Worm (Caenorhabditis elegans): ENCODE data around the gene F22B3.10.

F22B3.10 gene

DNA sequence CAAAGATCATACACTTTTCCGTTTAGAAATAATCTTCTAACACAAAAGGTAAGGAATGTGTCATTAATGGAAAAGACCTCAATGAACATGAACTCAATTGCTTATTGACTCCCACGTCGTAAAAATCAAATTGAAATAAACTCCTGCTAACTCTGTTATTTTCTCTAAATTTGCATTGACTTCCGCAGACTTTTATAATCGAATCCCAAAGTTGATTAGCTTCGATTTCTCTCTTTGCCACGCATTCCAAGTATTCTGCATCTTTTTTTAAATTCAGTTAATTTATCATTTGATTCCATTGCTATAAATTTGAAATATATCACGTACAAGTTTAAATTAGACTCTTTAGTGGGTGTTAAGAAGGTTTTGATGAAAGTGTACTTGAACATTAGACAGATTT is 26.1 kb downstream of the F22B3.10 start:
- TF ChIP-seq saeg-2 (GFP tag; IDR thresholded peaks at IDR 0.05) (no peak), nhr-11 (tag; optimal IDR thresholded peaks at IDR 0.05) (peak; percentile 15), aha-1 (tag) (peak; percentile 68), ces-1 (GFP tag; optimal IDR thresholded peaks at IDR 0.05) (peak; percentile 80), lir-3 (tag; optimal IDR thresholded peaks at IDR 0.05) (no peak), cey-2 (tag; optimal IDR thresholded peaks at IDR 0.05; ENCODE audit: borderline replicate concordance, insufficient read depth) (no peak)

DNA sequence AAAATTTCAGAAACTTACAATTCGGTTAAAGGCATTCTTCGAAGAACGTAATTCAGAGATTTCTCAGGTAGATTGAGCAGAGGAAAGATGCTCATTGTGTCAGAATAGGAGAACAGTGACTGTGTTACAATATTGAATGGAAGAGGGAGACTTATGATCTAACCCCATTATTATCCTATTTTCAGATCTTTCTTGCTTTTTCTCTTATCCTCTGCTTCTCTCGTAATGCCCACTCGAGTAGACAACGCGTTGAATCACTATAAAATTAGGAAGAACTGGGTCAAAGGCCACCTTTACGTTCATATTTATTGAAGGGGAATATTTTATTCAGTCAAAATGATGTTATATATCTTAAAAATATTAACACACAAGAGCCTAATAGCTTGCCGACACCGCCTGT is 35.6 kb downstream of the F22B3.10 start, which contains the start of gene fbxb-76:
TSS of gene fbxb-76 (minus strand) at position 101 of the 400 bp plus-strand sequence.
- TF ChIP-seq pqm-1 (tag; optimal IDR thresholded peaks at IDR 0.05): no peak
- TF ChIP-seq F37D6.2 (tag; optimal IDR thresholded peaks at IDR 0.05): no peak
- TF ChIP-seq unc-62 (GFP tag; optimal IDR thresholded peaks at IDR 0.05 in 1 of 2): no peak
- no peak for TF ChIP-seq unc-62 (tag; optimal IDR thresholded peaks at IDR 0.05)
- no peak for TF ChIP-seq aly-2 (tag; optimal IDR thresholded peaks at IDR 0.05)
- no peak for TF ChIP-seq pha-4 (GFP tag; IDR thresholded peaks at IDR 0.05)
- TF ChIP-seq pha-4 (tag; optimal IDR thresholded peaks at IDR 0.05): no peak
- no peak for TF ChIP-seq Y75B8A.6 (GFP tag; IDR thresholded peaks at IDR 0.05)
- no peak for TF ChIP-seq lin-1 (GFP tag; IDR thresholded peaks at IDR 0.05)
- no peak for TF ChIP-seq ama-1 (optimal IDR thresholded peaks at IDR 0.05)
- no peak for TF ChIP-seq ceh-32 (tag; optimal IDR thresholded peaks at IDR 0.05; ENCODE audit: poor library complexity)
- TF ChIP-seq unc-130 (GFP tag; optimal IDR thresholded peaks at IDR 0.05): no peak
- TF ChIP-seq nhr-6 (tag; optimal IDR thresholded peaks at IDR 0.05): no peak

DNA sequence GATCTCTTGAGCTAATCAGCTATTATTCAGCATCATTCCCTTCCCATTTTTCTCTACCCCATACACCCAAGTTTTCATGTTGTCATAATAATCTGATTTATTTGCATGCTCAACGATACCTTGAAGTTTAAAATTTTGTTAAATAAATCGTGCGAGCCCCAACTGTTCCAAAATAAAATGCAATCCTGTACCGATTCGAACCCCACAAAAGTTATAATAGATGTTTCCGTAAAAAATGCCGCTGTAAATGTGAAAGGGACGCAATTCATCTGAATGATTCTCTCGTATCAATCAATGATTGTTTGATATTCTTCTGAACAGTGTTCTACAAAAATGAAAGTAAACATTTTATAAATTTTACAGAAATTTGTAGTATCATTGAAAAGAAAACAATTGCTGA is 37.4 kb downstream of the F22B3.10 start:
- TF ChIP-seq madf-5 (GFP tag; IDR thresholded peaks at IDR 0.05) (0 out of 4 replicates have a peak, but pooled peaks of 1 of the 2 experiments have one; percentile 23), Y48G9A.11 (GFP tag; IDR thresholded peaks at IDR 0.05) (0 out of 2 replicates have a peak, but pooled peaks have one; percentile 27), set-16 (GFP tag; IDR thresholded peaks at IDR 0.05) (no peak), ctbp-1 (GFP tag; IDR thresholded peaks at IDR 0.05) (0 out of 2 replicates have a peak, but pooled peaks have one; percentile 36), lin-38 (GFP tag; IDR thresholded peaks at IDR 0.05) (peak; percentile 59), F26F4.8 (GFP tag; conservative IDR thresholded peaks at IDR 0.05) (no peak), snpc-1.2 (GFP tag; IDR thresholded peaks at IDR 0.05) (peak; percentile 71; the same call in 1 of the 2 replicates), gei-8 (GFP tag; optimal IDR thresholded peaks at IDR 0.05) (no peak), zfp-2 (tag; optimal IDR thresholded peaks at IDR 0.05) (no peak), nhr-77 (tag; optimal IDR thresholded peaks at IDR 0.05) (no peak), D1046.2 (GFP tag; IDR thresholded peaks at IDR 0.05) (no peak), daf-19 (GFP tag; conservative IDR thresholded peaks at IDR 0.05) (0 out of 2 replicates have a peak, but pooled peaks have one; percentile 12), unc-130 (GFP tag; optimal IDR thresholded peaks at IDR 0.05) (peak; percentile 45), F49E8.2 (tag; optimal IDR thresholded peaks at IDR 0.05; ENCODE audit: borderline replicate concordance) (peak; percentile 84)

DNA sequence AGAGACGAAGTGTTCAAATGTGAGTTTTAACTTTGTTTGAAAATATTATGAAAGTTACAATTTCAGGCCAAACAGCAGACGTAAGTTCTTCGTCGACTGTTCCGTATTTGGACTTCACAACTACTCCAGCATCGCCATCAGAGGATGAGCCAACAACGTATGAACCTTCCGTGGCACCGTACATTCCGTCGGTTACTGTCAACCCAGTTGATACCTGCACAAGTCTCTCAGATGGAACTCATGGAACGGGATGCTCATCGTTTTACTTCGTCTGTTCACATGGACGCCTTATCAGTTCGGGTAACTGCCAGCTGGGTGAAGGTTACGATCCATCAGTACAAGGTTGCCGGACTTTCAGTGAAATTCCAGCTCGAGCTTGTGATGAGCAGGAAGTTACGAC is 39.1 kb downstream of the F22B3.10 start:
- TF ChIP-seq aha-1 (tag): peak; percentile 93
- no peak for TF ChIP-seq dpl-1 (GFP tag; optimal IDR thresholded peaks at IDR 0.05)

DNA sequence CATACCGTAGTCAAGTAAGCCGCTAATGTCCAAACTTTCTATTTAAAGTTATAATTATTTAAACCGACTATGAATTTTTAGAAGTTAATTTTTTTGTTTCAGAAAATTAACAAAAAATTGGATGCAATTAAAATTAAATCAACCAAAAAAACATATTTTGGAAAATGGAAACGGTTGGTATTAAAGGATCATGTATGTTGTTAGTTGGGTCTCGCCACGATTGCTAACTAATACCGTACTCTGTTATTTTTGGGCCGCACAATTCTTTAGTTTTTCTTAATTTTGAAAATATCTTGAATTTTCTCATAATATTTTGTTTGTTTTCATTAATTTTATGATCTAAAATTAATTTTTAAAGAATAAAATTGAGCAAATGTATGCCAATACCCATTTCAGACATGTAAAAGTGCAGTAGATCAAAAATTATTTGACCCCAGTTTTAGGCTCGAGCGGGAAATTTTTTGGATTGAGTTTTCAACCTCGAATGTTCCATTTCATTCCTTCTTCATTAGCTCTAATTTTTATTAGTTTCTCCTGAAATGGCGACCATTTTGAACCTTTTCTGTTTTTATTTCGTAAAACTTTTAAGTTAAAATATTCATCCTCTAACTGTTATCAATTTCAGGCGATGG is 42.3 kb downstream of the F22B3.10 start, which contains the start of gene cbd-1:
TSS of gene cbd-1 (plus strand) at position 626 of the 632 bp plus-strand sequence.
- TF ChIP-seq lin-38 (GFP tag; IDR thresholded peaks at IDR 0.05) (peak; percentile 19; the same call in 1 of the 2 replicates), Y75B8A.6 (GFP tag; IDR thresholded peaks at IDR 0.05) (no peak)

Measured in whole organism, L4 larva.